In the genomic region with DNA sequence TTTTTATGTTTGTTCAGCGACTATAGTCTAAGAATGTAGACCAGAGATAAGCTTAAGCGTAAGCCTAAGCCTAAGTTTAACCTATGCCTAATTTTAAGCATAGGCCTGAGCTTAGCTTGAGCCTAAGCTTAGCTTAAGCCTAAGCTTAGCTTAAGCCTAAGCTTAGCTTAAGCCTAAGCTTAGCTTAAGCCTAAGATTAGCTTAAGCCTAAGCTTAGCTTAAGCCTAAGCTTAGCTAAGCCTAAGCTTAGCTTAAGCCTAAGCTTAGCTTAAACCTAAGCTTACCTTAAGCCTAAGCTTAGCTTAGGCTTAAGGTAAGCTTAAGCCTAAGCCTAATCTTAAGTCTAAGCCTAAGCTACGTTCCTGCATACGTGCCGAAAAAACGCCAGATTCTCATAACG, we compare ENCODE assay signal across 4 worm cellular contexts.
A peak's percentile ranks its signal among the peaks of the same experiment; 100 is the strongest.
TF ChIP-seq lines count a peak whose summit lies in the region.

No protein-coding gene starts in this region.

TF ChIP-seq in whole organism, early embryonic, 17 proteins besides CTCF, POLR2A, EP300 and RAD21:
- peak; percentile 88 for TF ChIP-seq ceh-36 (tag; optimal IDR thresholded peaks at IDR 0.05; lab: Kevin White, UChicago)
- no peak for TF ChIP-seq B0310.2 (tag; optimal IDR thresholded peaks at IDR 0.05; lab: Kevin White, UChicago)

TF ChIP-seq in whole organism, late embryonic, 69 proteins besides CTCF, POLR2A, EP300 and RAD21:
- no peak for TF ChIP-seq ceh-34 (tag; optimal IDR thresholded peaks at IDR 0.05; lab: Kevin White, UChicago)
- peak; percentile 100 for TF ChIP-seq dve-1 (tag; optimal IDR thresholded peaks at IDR 0.05; lab: Kevin White, UChicago)

TF ChIP-seq in whole organism, midembryonic, 9 proteins besides CTCF, POLR2A, EP300 and RAD21:
- TF ChIP-seq ztf-29 (GFP tag; IDR thresholded peaks at IDR 0.05; lab: Robert Waterston, UW) (peak; percentile 68; the same call in 1 of the 2 replicates), klf-2 (GFP tag; conservative IDR thresholded peaks at IDR 0.05; lab: Robert Waterston, UW) (no peak), flt-1 (GFP tag; IDR thresholded peaks at IDR 0.05; lab: Robert Waterston, UW) (no peak)

TF ChIP-seq in whole organism, mixed stage, embryonic, 35 proteins besides CTCF, POLR2A, EP300 and RAD21:
- TF ChIP-seq mep-1 (tag; optimal IDR thresholded peaks at IDR 0.05; lab: Kevin White, UChicago) (no peak), ham-2 (GFP tag; optimal IDR thresholded peaks at IDR 0.05; lab: Kevin White, UChicago) (peak; percentile 71)
TF ChIP-seq in whole organism, mixed stage, embryonic: peak in this region for 1.
